Fruit fly (Drosophila melanogaster) whole organism, embryonic: ENCODE data around the gene Seipin.

Experiments
- CG10366 ChIP-seq: fragments of 200-800 bp; sonication (Bioruptor generic); IDR thresholded peaks from 2 replicates; pipeline ENCODE4 v1.3.6; 2022; ENCODE audit warnings: missing biosample characterization, missing genetic modification characterization
- CG10565 ChIP-seq: fragments of 200-800 bp; sonication (Bioruptor generic); optimal IDR thresholded peaks from 3 replicates; lab custom pipeline; 2016; ENCODE audit warnings: missing biosample characterization, mild to moderate bottlenecking, missing genetic modification characterization
- CG12299 ChIP-seq: fragments of 200-800 bp; sonication (Bioruptor generic); optimal IDR thresholded peaks from 2 replicates; lab custom pipeline; 2018; ENCODE audit warnings: missing biosample characterization, mild to moderate bottlenecking, missing genetic modification characterization
- CG13123 ChIP-seq: fragments of 200-800 bp; sonication (Bioruptor generic); optimal IDR thresholded peaks from 2 replicates; lab custom pipeline; 2016; ENCODE audit warnings: missing biosample characterization, missing genetic modification characterization
- CG14014 ChIP-seq: fragments of 200-800 bp; sonication (Bioruptor generic); IDR thresholded peaks from 2 replicates; pipeline ENCODE4 v1.3.6; 2022; ENCODE audit warnings: missing biosample characterization, missing genetic modification characterization
- CG15479 ChIP-seq: fragments of 200-800 bp; sonication (Bioruptor generic); optimal IDR thresholded peaks from 3 replicates; lab custom pipeline; 2019; ENCODE audit warnings: missing biosample characterization, mild to moderate bottlenecking, missing genetic modification characterization, moderate library complexity
- CG16779 ChIP-seq: fragments of 200-800 bp; sonication (Bioruptor generic); IDR thresholded peaks from 2 replicates; pipeline ENCODE4 v1.3.6; 2022; ENCODE audit warnings: missing biosample characterization, missing genetic modification characterization
- CG17385 ChIP-seq: fragments of 200-800 bp; sonication (Bioruptor generic); optimal IDR thresholded peaks from 3 replicates; lab custom pipeline; 2018; ENCODE audit warnings: missing biosample characterization, mild to moderate bottlenecking, missing genetic modification characterization
- CG17829 ChIP-seq: fragments of 200-800 bp; optimal IDR thresholded peaks from 2 replicates; lab custom pipeline; 2019; ENCODE audit warnings: missing biosample characterization, mild to moderate bottlenecking, missing genetic modification characterization, moderate library complexity
- CG1792 ChIP-seq: fragments of 200-800 bp; sonication (Bioruptor generic); optimal IDR thresholded peaks from 2 replicates; lab custom pipeline; 2016; ENCODE audit warnings: missing biosample characterization, missing genetic modification characterization
- CG18599 ChIP-seq: fragments of 200-800 bp; sonication (Bioruptor generic); optimal IDR thresholded peaks from 3 replicates; lab custom pipeline; 2017; ENCODE audit warnings: missing biosample characterization, missing genetic modification characterization, mild to moderate bottlenecking, moderate library complexity, missing genetic modification reagents
- CG34422 ChIP-seq: fragments of 200-800 bp; sonication (Bioruptor generic); IDR thresholded peaks from 3 replicates; pipeline ENCODE4 v1.3.6; 2022; ENCODE audit warnings: missing biosample characterization, missing genetic modification characterization
- CG4360 ChIP-seq: fragments of 200-800 bp; sonication (Bioruptor generic); IDR thresholded peaks from 2 replicates; pipeline ENCODE4 v1.3.6; 2022; ENCODE audit warnings: missing biosample characterization, missing genetic modification characterization
- CG6683 ChIP-seq: fragments of 200-800 bp; sonication (Bioruptor generic); optimal IDR thresholded peaks from 2 replicates; lab custom pipeline; 2017; ENCODE audit warnings: missing biosample characterization, mild to moderate bottlenecking, missing genetic modification characterization, missing genetic modification reagents
- CG7786 ChIP-seq: fragments of 200-800 bp; sonication (Bioruptor generic); optimal IDR thresholded peaks from 2 replicates; lab custom pipeline; 2016; ENCODE audit warnings: missing biosample characterization, missing genetic modification characterization
- CG8290 ChIP-seq, 3 experiments: fragments of 200-800 bp; sonication (Bioruptor generic); optimal IDR thresholded peaks; 2 replicates each; lab custom pipeline; 2016 to 2019; ENCODE audit warnings: missing biosample characterization in 3 of 3, missing genetic modification characterization in 3 of 3, mild to moderate bottlenecking in 2 of 3, moderate library complexity in 1 of 3
- CG8944 ChIP-seq: fragments of 200-800 bp; sonication (Bioruptor generic); optimal IDR thresholded peaks from 3 replicates; lab custom pipeline; 2016; ENCODE audit warnings: missing biosample characterization, missing genetic modification characterization
- D19A ChIP-seq: fragments of 200-800 bp; optimal IDR thresholded peaks from 3 replicates; lab custom pipeline; 2019; ENCODE audit warnings: missing biosample characterization, mild to moderate bottlenecking, missing genetic modification characterization, moderate library complexity
- Dad ChIP-seq: fragments of 200-800 bp; sonication (Bioruptor generic); optimal IDR thresholded peaks from 3 replicates; lab custom pipeline; 2016; ENCODE audit warnings: missing biosample characterization, missing genetic modification characterization
- Dref ChIP-seq: fragments of 200-800 bp; sonication (Bioruptor generic); IDR thresholded peaks from 2 replicates; pipeline ENCODE4 v1.3.6; 2022; ENCODE audit warnings: missing biosample characterization, missing genetic modification characterization
- Elba2 ChIP-seq: fragments of 200-800 bp; sonication (Bioruptor generic); optimal IDR thresholded peaks from 3 replicates; lab custom pipeline; 2016; ENCODE audit warnings: missing biosample characterization, missing genetic modification characterization
- H15 ChIP-seq: fragments of 200-800 bp; sonication (Bioruptor generic); IDR thresholded peaks from 3 replicates; pipeline ENCODE4 v1.3.6; 2022; ENCODE audit warnings: missing biosample characterization, missing genetic modification characterization
- HLH4C ChIP-seq: fragments of 200-800 bp; sonication (Bioruptor generic); IDR thresholded peaks from 3 replicates; pipeline ENCODE4 v1.3.6; 2022; ENCODE audit warnings: missing biosample characterization, missing genetic modification characterization; ENCODE audit not compliant: partially characterized antibody
- NC2α ChIP-seq: fragments of 200-800 bp; sonication (Bioruptor generic); optimal IDR thresholded peaks from 2 replicates; lab custom pipeline; 2016; ENCODE audit warnings: missing biosample characterization, missing genetic modification characterization
- Nf-YC ChIP-seq: fragments of 200-800 bp; optimal IDR thresholded peaks from 3 replicates; lab custom pipeline; 2019; ENCODE audit warnings: missing biosample characterization, mild to moderate bottlenecking, missing genetic modification characterization, moderate library complexity
- Oaz ChIP-seq: fragments of 200-800 bp; sonication (Bioruptor generic); IDR thresholded peaks from 2 replicates; pipeline ENCODE4 v1.3.6; 2022; ENCODE audit warnings: missing biosample characterization, missing genetic modification characterization
- YL-1 ChIP-seq: fragments of 200-800 bp; sonication (Bioruptor generic); optimal IDR thresholded peaks from 3 replicates; lab custom pipeline; 2017; ENCODE audit warnings: missing biosample characterization, mild to moderate bottlenecking, missing genetic modification characterization
- ase ChIP-seq: fragments of 200-800 bp; sonication (Bioruptor generic); IDR thresholded peaks from 3 replicates; pipeline ENCODE4 v1.3.6; 2022; ENCODE audit warnings: missing biosample characterization, missing genetic modification characterization
- br ChIP-seq: fragments of >200 bp; optimal IDR thresholded peaks from 2 replicates; lab custom pipeline; 2017
- bsh ChIP-seq, 2 experiments: fragments of 200-800 bp; sonication (Bioruptor generic); optimal IDR thresholded peaks; 2 replicates each; lab custom pipeline; 2017 to 2018; ENCODE audit warnings: mild to moderate bottlenecking in 2 of 2, missing biosample characterization in 2 of 2, missing genetic modification characterization in 2 of 2, moderate library complexity in 1 of 2
- corto ChIP-seq: fragments of 200-800 bp; sonication (Bioruptor generic); optimal IDR thresholded peaks from 2 replicates; lab custom pipeline; 2016; ENCODE audit warnings: missing biosample characterization, mild to moderate bottlenecking, missing genetic modification characterization, moderate library complexity
- dimm ChIP-seq: fragments of 200-800 bp; sonication (Bioruptor generic); IDR thresholded peaks from 2 replicates; pipeline ENCODE4 v1.3.6; 2022; ENCODE audit warnings: missing biosample characterization, missing genetic modification characterization
- dysf ChIP-seq: fragments of 200-800 bp; sonication (Bioruptor generic); IDR thresholded peaks from 3 replicates; pipeline ENCODE4 v1.3.6; 2022; ENCODE audit warnings: missing biosample characterization, missing genetic modification characterization
- ewg ChIP-seq: fragments of 200-800 bp; sonication (Bioruptor generic); optimal IDR thresholded peaks from 3 replicates; lab custom pipeline; 2017; ENCODE audit warnings: mild to moderate bottlenecking, missing biosample characterization, missing genetic modification reagents, missing genetic modification characterization
- gcm ChIP-seq: fragments of 200-800 bp; sonication (Bioruptor generic); optimal IDR thresholded peaks from 2 replicates; lab custom pipeline; 2019; ENCODE audit warnings: missing biosample characterization, mild to moderate bottlenecking, missing genetic modification characterization, moderate library complexity
- gem ChIP-seq: fragments of 200-800 bp; sonication (Bioruptor generic); optimal IDR thresholded peaks from 2 replicates; lab custom pipeline; 2019; ENCODE audit warnings: missing biosample characterization, mild to moderate bottlenecking, missing genetic modification characterization, moderate library complexity
- gfzf ChIP-seq: fragments of 200-800 bp; sonication (Bioruptor generic); optimal IDR thresholded peaks from 2 replicates; lab custom pipeline; 2016; ENCODE audit warnings: missing biosample characterization, mild to moderate bottlenecking, missing genetic modification characterization, moderate library complexity
- insv ChIP-seq, 2 experiments: fragments of 200-800 bp; sonication (Bioruptor generic); optimal IDR thresholded peaks; 3 replicates each; lab custom pipeline; 2016 to 2018; ENCODE audit warnings: missing biosample characterization in 2 of 2, missing genetic modification characterization in 2 of 2
- lilli ChIP-seq: fragments of 200-800 bp; sonication (Bioruptor generic); optimal IDR thresholded peaks from 3 replicates; lab custom pipeline; 2016; ENCODE audit warnings: missing biosample characterization, missing genetic modification characterization
- nmo ChIP-seq: fragments of 200-800 bp; sonication (Bioruptor generic); optimal IDR thresholded peaks from 2 replicates; lab custom pipeline; 2018; ENCODE audit warnings: missing biosample characterization, mild to moderate bottlenecking, missing genetic modification characterization, moderate library complexity
- otp ChIP-seq: fragments of 200-800 bp; sonication (Bioruptor generic); IDR thresholded peaks from 3 replicates; pipeline ENCODE4, ENCODE4 v1.3.6; 2022; ENCODE audit warnings: missing biosample characterization, missing genetic modification characterization
- pfk ChIP-seq: fragments of 200-800 bp; sonication (Bioruptor generic); optimal IDR thresholded peaks from 2 replicates; lab custom pipeline; 2018; ENCODE audit warnings: missing biosample characterization, mild to moderate bottlenecking, missing genetic modification characterization, moderate library complexity
- row ChIP-seq: fragments of 200-800 bp; sonication (Bioruptor generic); IDR thresholded peaks from 3 replicates; pipeline ENCODE4 v1.3.6; 2022; ENCODE audit warnings: missing biosample characterization, missing genetic modification characterization
- shn ChIP-seq: fragments of 200-800 bp; sonication (Bioruptor generic); optimal IDR thresholded peaks from 3 replicates; lab custom pipeline; 2016; ENCODE audit warnings: missing biosample characterization, missing genetic modification characterization
- tin ChIP-seq: fragments of 200-800 bp; sonication (Bioruptor generic); optimal IDR thresholded peaks from 3 replicates; lab custom pipeline; 2016; ENCODE audit warnings: missing biosample characterization, missing genetic modification characterization
- ttk ChIP-seq: fragments of 200-800 bp; sonication (Bioruptor generic); IDR thresholded peaks from 2 replicates; pipeline ENCODE4 v2.1.2; 2022; ENCODE audit warnings: missing biosample characterization, missing genetic modification characterization

Seipin gene

dm6 chrX:2588415-2589411 lies 30.9 kb upstream of the Seipin start, which contains the start of gene egh (continued):
- TF ChIP-seq CG12299 (tag; lab: Kevin White, UChicago) (peak; percentile 39), insv (GFP tag; optimal IDR thresholded peaks at IDR 0.05; lab: Kevin White, UChicago) (peak in 1 of 2 experiments; percentile 60), bsh (GFP tag; optimal IDR thresholded peaks at IDR 0.05; lab: Kevin White, UChicago) (peak in 1 of 2 experiments; percentile 46), lilli (GFP tag; lab: Kevin White, UChicago) (peak; percentile 25), ttk (GFP tag; lab: Robert Waterston, UW) (0 out of 2 replicates have a peak, but pooled peaks have one; percentile 39), Dref (GFP tag; lab: Robert Waterston, UW) (peak; percentile 50), dysf (GFP tag; lab: Robert Waterston, UW) (0 out of 3 replicates have a peak, but pooled peaks have one; percentile 17), ase (GFP tag; lab: Robert Waterston, UW) (peak; percentile 31; the same call in 1 of the 3 replicates), gcm (GFP tag; lab: Kevin White, UChicago) (peak; percentile 34), gfzf (GFP tag; lab: Kevin White, UChicago) (peak; percentile 95), nmo (GFP tag; lab: Kevin White, UChicago) (peak; percentile 13), NC2α (GFP tag; lab: Kevin White, UChicago) (no peak), br (no peak), CG17385 (GFP tag; lab: Kevin White, UChicago) (peak; percentile 12), CG8290 (GFP tag; optimal IDR thresholded peaks at IDR 0.05; lab: Kevin White, UChicago) (no peak), CG8290 (tag; optimal IDR thresholded peaks at IDR 0.05; lab: Kevin White, UChicago) (peak in 1 of 2 experiments; percentile 24), CG18599 (GFP tag; lab: Kevin White, UChicago) (peak; percentile 69), pfk (GFP tag; lab: Kevin White, UChicago) (no peak), CG14014 (GFP tag; lab: Robert Waterston, UW) (0 out of 2 replicates have a peak, but pooled peaks have one; percentile 28), CG1792 (GFP tag; lab: Kevin White, UChicago) (peak; percentile 28), gem (tag; lab: Kevin White, UChicago) (peak; percentile 21), otp (GFP tag; lab: Robert Waterston, UW) (no peak), D19A (peak; percentile 32), Dad (peak; percentile 2), CG8944 (GFP tag; lab: Kevin White, UChicago) (no peak), CG15479 (GFP tag; lab: Kevin White, UChicago) (no peak), corto (GFP tag; lab: Kevin White, UChicago) (peak; percentile 27), CG4360 (peak; percentile 12; the same call in 1 of the 2 replicates), CG10366 (GFP tag; lab: Robert Waterston, UW) (peak; percentile 59), Elba2 (GFP tag; lab: Kevin White, UChicago) (peak; percentile 34), H15 (GFP tag; lab: Robert Waterston, UW) (0 out of 3 replicates have a peak, but pooled peaks have one; percentile 31), CG6683 (GFP tag; lab: Kevin White, UChicago) (no peak), Nf-YC (tag; lab: Kevin White, UChicago) (peak; percentile 64), tin (GFP tag; lab: Kevin White, UChicago) (no peak), Oaz (GFP tag; lab: Robert Waterston, UW) (no peak), CG16779 (GFP tag; lab: Robert Waterston, UW) (no peak), dimm (GFP tag; lab: Robert Waterston, UW) (no peak), shn (GFP tag; lab: Kevin White, UChicago) (peak; percentile 12), CG17829 (tag; lab: Kevin White, UChicago) (peak; percentile 5), HLH4C (GFP tag; lab: Robert Waterston, UW) (peak; percentile 36; the same call in 1 of the 3 replicates), CG34422 (GFP tag; lab: Robert Waterston, UW) (peak; percentile 74; the same call in 2 of the 3 replicates), CG10565 (GFP tag; lab: Kevin White, UChicago) (no peak), CG7786 (GFP tag; lab: Kevin White, UChicago) (peak; percentile 24), ewg (peak; percentile 18), row (GFP tag; lab: Robert Waterston, UW) (peak; percentile 52; the same call in 1 of the 3 replicates), CG13123 (GFP tag; lab: Kevin White, UChicago) (no peak), YL-1 (GFP tag; lab: Kevin White, UChicago) (peak; percentile 53)
- TF ChIP-seq, all 482 proteins: peak for 155
